Worm (Caenorhabditis elegans): ENCODE measurements around the gene nlr-1.

DNA sequence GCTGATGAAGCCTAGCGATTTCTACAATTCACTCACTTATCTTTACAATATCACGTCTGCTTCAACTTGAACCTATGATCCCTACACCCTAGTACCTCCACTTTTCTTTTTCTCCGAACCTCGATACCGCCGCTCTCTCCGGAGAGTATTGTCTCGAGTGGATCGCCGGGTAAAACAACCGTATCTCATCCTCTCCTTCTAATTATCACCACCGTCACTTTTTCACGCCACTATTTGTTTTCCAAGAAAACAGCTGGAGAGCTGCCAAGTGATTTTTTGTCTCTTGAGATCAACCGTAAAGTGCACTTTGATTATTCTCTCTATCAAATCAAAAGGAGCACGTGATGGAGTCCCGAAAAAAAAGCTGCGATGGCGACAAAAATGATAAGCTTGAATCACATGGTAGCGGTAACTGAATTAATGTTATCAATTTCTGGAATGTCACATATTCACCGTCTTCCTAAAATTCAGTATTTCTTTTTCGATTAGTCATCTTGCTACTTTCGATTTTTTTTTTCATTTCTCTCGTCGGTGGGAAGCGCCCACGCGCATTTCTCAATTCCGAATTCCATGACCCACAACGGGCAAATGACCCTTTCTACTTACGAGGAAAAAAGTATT, 21.5 kb upstream of the nlr-1 start:
- TF ChIP-seq nhr-77 (tag; optimal IDR thresholded peaks at IDR 0.05) (peak; percentile 66), elt-3 (tag; optimal IDR thresholded peaks at IDR 0.05) (no peak), mdl-1 (tag; optimal IDR thresholded peaks at IDR 0.05) (peak in 1 of 2 experiments; percentile 12), lir-3 (tag; optimal IDR thresholded peaks at IDR 0.05; ENCODE audit: poor library complexity) (no peak), F16B12.6 (tag; optimal IDR thresholded peaks at IDR 0.05) (no peak), nhr-76 (tag; optimal IDR thresholded peaks at IDR 0.05) (no peak), zag-1 (tag; optimal IDR thresholded peaks at IDR 0.05) (no peak), unc-130 (tag; optimal IDR thresholded peaks at IDR 0.05) (no peak), elt-2 (tag; optimal IDR thresholded peaks at IDR 0.05) (peak; percentile 82)

Measured in whole organism, L1 larva.